Fruit fly (Drosophila melanogaster) whole organism, adult: ENCODE results near the gene nkd.

Source experiments
- CG11617 ChIP-seq: fragments of 200-800 bp; sonication (Bioruptor generic); optimal IDR thresholded peaks from 2 replicates; lab custom pipeline; 2017; ENCODE audit warnings: mild to moderate bottlenecking, missing biosample characterization, missing genetic modification reagents, missing genetic modification characterization
- CG12768 ChIP-seq: fragments of 200-800 bp; sonication (Bioruptor generic); optimal IDR thresholded peaks from 2 replicates; lab custom pipeline; 2017; ENCODE audit warnings: missing biosample characterization, missing genetic modification characterization, mild to moderate bottlenecking, moderate library complexity, missing genetic modification reagents
- CG14711 ChIP-seq: fragments of 200-800 bp; sonication (Bioruptor generic); optimal IDR thresholded peaks from 2 replicates; lab custom pipeline; 2018; ENCODE audit warnings: missing biosample characterization, mild to moderate bottlenecking, missing genetic modification characterization, moderate library complexity
- CG1620 ChIP-seq: fragments of 200-800 bp; sonication (Bioruptor generic); optimal IDR thresholded peaks from 2 replicates; lab custom pipeline; 2016; ENCODE audit warnings: missing biosample characterization, missing genetic modification characterization
- CG33017 ChIP-seq: fragments of 200-800 bp; sonication (Bioruptor generic); optimal IDR thresholded peaks from 2 replicates; lab custom pipeline; 2018; ENCODE audit warnings: missing biosample characterization, mild to moderate bottlenecking, missing genetic modification characterization, moderate library complexity
- CG5204 ChIP-seq: fragments of 200-800 bp; sonication (Bioruptor generic); optimal IDR thresholded peaks from 2 replicates; lab custom pipeline; 2016; ENCODE audit warnings: missing biosample characterization, missing genetic modification characterization
- CG7045 ChIP-seq: fragments of 200-800 bp; sonication (Bioruptor generic); optimal IDR thresholded peaks from 2 replicates; lab custom pipeline; 2017; ENCODE audit warnings: missing biosample characterization, mild to moderate bottlenecking, missing genetic modification characterization
- CG7101 ChIP-seq: fragments of 200-800 bp; sonication (Bioruptor generic); optimal IDR thresholded peaks from 2 replicates; lab custom pipeline; 2018; ENCODE audit warnings: missing biosample characterization, mild to moderate bottlenecking, missing genetic modification characterization, moderate library complexity
- Clk ChIP-seq: fragments of 200-800 bp; sonication (Bioruptor generic); optimal IDR thresholded peaks from 2 replicates; lab custom pipeline; 2017; ENCODE audit warnings: missing biosample characterization, missing genetic modification characterization
- Crg-1 ChIP-seq: fragments of 200-800 bp; sonication (Bioruptor generic); optimal IDR thresholded peaks from 2 replicates; lab custom pipeline; 2016; ENCODE audit warnings: missing biosample characterization, missing genetic modification characterization
- Hr96 ChIP-seq: fragments of 200-800 bp; sonication (Bioruptor generic); optimal IDR thresholded peaks from 2 replicates; lab custom pipeline; 2016; ENCODE audit warnings: missing biosample characterization, missing genetic modification characterization
- Mnt ChIP-seq: fragments of 200-800 bp; sonication (Bioruptor generic); optimal IDR thresholded peaks from 2 replicates; lab custom pipeline; 2016; ENCODE audit warnings: missing biosample characterization, mild to moderate bottlenecking, missing genetic modification characterization
- bab1 ChIP-seq: fragments of 200-800 bp; sonication (Bioruptor generic); optimal IDR thresholded peaks from 3 replicates; lab custom pipeline; 2019; ENCODE audit warnings: missing biosample characterization, mild to moderate bottlenecking, missing genetic modification characterization, moderate library complexity
- cic ChIP-seq: fragments of 200-800 bp; sonication (Bioruptor generic); optimal IDR thresholded peaks from 2 replicates; lab custom pipeline; 2017; ENCODE audit warnings: missing biosample characterization, mild to moderate bottlenecking, missing genetic modification characterization, moderate library complexity
- cnc ChIP-seq, 2 experiments: fragments of >200 bp; optimal IDR thresholded peaks; 2 replicates each; lab custom pipeline; 2017
- kay ChIP-seq: fragments of 200-800 bp; sonication (Bioruptor generic); peaks from one replicate; lab custom pipeline; 2016; ENCODE audit warnings: missing biosample characterization, missing genetic modification characterization, borderline replicate concordance
- ovo ChIP-seq: fragments of 200-800 bp; sonication (Bioruptor generic); optimal IDR thresholded peaks from 2 replicates; lab custom pipeline; 2016; ENCODE audit warnings: missing biosample characterization, missing genetic modification characterization
- pad ChIP-seq: fragments of 200-800 bp; sonication (Bioruptor generic); optimal IDR thresholded peaks from 3 replicates; lab custom pipeline; 2017; ENCODE audit warnings: missing biosample characterization, missing genetic modification characterization, mild to moderate bottlenecking, moderate library complexity, missing genetic modification reagents
- tj ChIP-seq: fragments of 200-800 bp; sonication (Bioruptor generic); optimal IDR thresholded peaks from 3 replicates; lab custom pipeline; 2017; ENCODE audit warnings: missing biosample characterization, mild to moderate bottlenecking, missing genetic modification characterization, moderate library complexity
- toe ChIP-seq: fragments of 200-800 bp; sonication (Bioruptor generic); optimal IDR thresholded peaks from 2 replicates; lab custom pipeline; 2016; ENCODE audit warnings: missing biosample characterization, missing genetic modification characterization

The nkd gene

dm6 chr3L:18996774-18997589 lies 48.3 kb downstream of the nkd start:
- TF ChIP-seq CG14711 (peak; percentile 61), tj (peak; percentile 81), pad (peak; percentile 34), cnc (optimal IDR thresholded peaks at IDR 0.05; lab: Kevin White, UChicago) (no peak), toe (GFP tag; lab: Kevin White, UChicago) (peak; percentile 27), CG33017 (tag; lab: Kevin White, UChicago) (no peak), Mnt (GFP tag; lab: Kevin White, UChicago) (no peak), Clk (GFP tag; lab: Kevin White, UChicago) (no peak), kay (GFP tag; lab: Kevin White, UChicago) (peak; percentile 94), bab1 (peak; percentile 88), CG12768 (GFP tag; lab: Kevin White, UChicago) (peak; percentile 37), CG11617 (GFP tag; lab: Kevin White, UChicago) (peak; percentile 23), Hr96 (GFP tag; lab: Kevin White, UChicago) (peak; percentile 43), CG7045 (GFP tag; lab: Kevin White, UChicago) (peak; percentile 52), CG5204 (peak; percentile 13), Crg-1 (no peak), ovo (GFP tag; lab: Kevin White, UChicago) (no peak), CG7101 (tag; lab: Kevin White, UChicago) (peak; percentile 20), CG1620 (GFP tag; lab: Kevin White, UChicago) (no peak), cic (peak; percentile 69)

DNA sequence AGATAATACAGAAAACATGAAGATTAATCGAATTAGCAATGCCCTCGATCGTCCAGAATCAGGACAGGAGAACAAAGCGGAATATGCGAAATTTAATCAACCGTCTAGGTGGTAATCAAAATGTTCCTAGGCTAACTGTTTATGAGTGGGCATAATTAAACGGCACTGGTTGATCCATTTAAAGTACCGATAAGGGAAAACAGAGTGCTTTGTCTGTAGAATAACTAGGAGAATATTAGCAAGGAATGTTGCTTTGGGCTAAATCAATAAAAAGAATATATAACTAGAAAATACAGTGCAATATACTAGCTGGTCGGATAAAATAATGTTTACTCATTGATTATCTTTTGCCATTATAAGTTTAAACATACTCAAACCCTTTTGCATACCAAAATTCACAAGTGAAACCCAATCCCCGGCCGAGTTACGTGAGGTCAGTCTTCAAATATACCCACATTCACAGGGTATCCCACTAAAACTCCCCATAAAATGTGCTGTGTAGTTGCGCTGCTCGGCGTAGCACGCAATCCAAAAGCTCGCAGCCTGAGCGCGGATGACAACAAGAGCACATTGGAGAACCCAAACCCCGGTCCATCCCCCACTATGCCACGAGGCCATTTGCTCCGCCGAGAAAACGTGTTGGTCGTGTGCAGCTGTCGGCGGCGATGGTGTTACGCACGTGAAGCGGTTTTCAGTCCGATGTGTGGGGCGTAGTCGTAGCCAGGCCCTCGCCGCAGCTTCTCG lies 49.0 kb downstream of the nkd start:
- TF ChIP-seq CG14711 = peak; percentile 34
- TF ChIP-seq tj = peak; percentile 11
- TF ChIP-seq CG5204 = peak; percentile 57
- no peak for TF ChIP-seq CG1620 (GFP tag; lab: Kevin White, UChicago)
- no peak for TF ChIP-seq CG12768 (GFP tag; lab: Kevin White, UChicago)
- no peak for TF ChIP-seq bab1
- peak; percentile 54 for TF ChIP-seq CG7045 (GFP tag; lab: Kevin White, UChicago)
- TF ChIP-seq toe (GFP tag; lab: Kevin White, UChicago) = peak; percentile 55
- TF ChIP-seq Crg-1 = peak; percentile 13
- TF ChIP-seq ovo (GFP tag; lab: Kevin White, UChicago) = peak; percentile 40
- TF ChIP-seq CG11617 (GFP tag; lab: Kevin White, UChicago) = peak; percentile 44
- no peak for TF ChIP-seq cnc (optimal IDR thresholded peaks at IDR 0.05; lab: Kevin White, UChicago)
- peak; percentile 17 for TF ChIP-seq Hr96 (GFP tag; lab: Kevin White, UChicago)
- TF ChIP-seq CG33017 (tag; lab: Kevin White, UChicago) = peak; percentile 9
- peak; percentile 35 for TF ChIP-seq kay (GFP tag; lab: Kevin White, UChicago)
- TF ChIP-seq Clk (GFP tag; lab: Kevin White, UChicago) = peak; percentile 19
- TF ChIP-seq pad = no peak
- TF ChIP-seq Mnt (GFP tag; lab: Kevin White, UChicago) = peak; percentile 86
- TF ChIP-seq cic = peak; percentile 78
- peak; percentile 63 for TF ChIP-seq CG7101 (tag; lab: Kevin White, UChicago)

DNA sequence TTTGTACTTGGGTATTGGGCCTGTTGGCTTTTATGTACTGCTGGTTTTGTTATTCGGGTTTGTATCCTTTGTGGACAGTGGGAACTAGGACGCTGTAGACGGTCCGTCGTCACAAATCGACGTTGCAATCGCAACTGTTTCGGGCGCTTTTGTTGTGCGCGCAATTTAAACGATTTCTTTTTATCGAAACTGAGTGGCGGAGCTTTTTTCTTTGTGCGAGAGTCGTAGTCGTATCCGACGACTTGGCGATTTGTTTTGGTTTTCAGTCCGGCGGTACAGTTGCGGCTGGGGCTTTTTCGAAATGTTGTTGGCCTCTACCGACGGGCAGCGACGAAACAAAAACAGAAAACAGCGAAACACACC lies 49.6 kb downstream of the nkd start:
- peak; percentile 35 for TF ChIP-seq cic
- TF ChIP-seq CG33017 (tag; lab: Kevin White, UChicago) = no peak
- TF ChIP-seq Crg-1 = no peak
- TF ChIP-seq Mnt (GFP tag; lab: Kevin White, UChicago) = peak; percentile 53
- no peak for TF ChIP-seq CG1620 (GFP tag; lab: Kevin White, UChicago)
- TF ChIP-seq tj = peak; percentile 19
- TF ChIP-seq CG7045 (GFP tag; lab: Kevin White, UChicago) = no peak
- no peak for TF ChIP-seq CG11617 (GFP tag; lab: Kevin White, UChicago)
- no peak for TF ChIP-seq CG14711
- peak; percentile 9 for TF ChIP-seq ovo (GFP tag; lab: Kevin White, UChicago)

DNA sequence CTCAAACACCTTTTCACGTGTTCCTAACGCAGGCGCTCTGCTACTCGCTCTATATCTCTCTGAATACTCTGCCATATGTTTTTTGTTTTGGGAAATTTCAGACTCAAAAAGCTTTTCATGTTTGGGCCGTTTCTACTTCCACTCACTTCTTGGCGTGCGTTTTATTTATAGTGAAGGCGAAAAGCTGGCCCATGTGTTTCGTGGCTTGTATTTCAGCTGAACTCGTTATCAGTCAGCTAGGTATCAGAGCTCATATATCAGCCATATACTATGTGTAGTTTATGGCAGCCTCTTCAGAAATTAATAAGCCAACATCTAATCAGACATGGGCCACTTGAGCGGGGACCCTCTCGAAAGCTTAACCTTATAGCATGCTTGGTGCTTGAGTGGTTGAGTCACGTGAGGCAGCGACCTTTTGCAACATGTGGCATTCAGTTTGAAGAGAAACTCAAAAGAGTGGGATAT lies 50.7 kb downstream of the nkd start:
- no peak for TF ChIP-seq Crg-1
- no peak for TF ChIP-seq Clk (GFP tag; lab: Kevin White, UChicago)
- TF ChIP-seq Mnt (GFP tag; lab: Kevin White, UChicago) = peak; percentile 80
- TF ChIP-seq CG14711 = no peak
- TF ChIP-seq Hr96 (GFP tag; lab: Kevin White, UChicago) = no peak
- no peak for TF ChIP-seq pad
- no peak for TF ChIP-seq bab1
- no peak for TF ChIP-seq tj
- TF ChIP-seq ovo (GFP tag; lab: Kevin White, UChicago) = no peak
- peak; percentile 20 for TF ChIP-seq CG33017 (tag; lab: Kevin White, UChicago)
- no peak for TF ChIP-seq CG11617 (GFP tag; lab: Kevin White, UChicago)
- no peak for TF ChIP-seq CG7101 (tag; lab: Kevin White, UChicago)
- TF ChIP-seq CG5204 = no peak
- peak; percentile 75 for TF ChIP-seq cic
- no peak for TF ChIP-seq toe (GFP tag; lab: Kevin White, UChicago)
- TF ChIP-seq CG12768 (GFP tag; lab: Kevin White, UChicago) = no peak
- no peak for TF ChIP-seq kay (GFP tag; lab: Kevin White, UChicago)
- no peak for TF ChIP-seq CG1620 (GFP tag; lab: Kevin White, UChicago)
- no peak for TF ChIP-seq cnc (optimal IDR thresholded peaks at IDR 0.05; lab: Kevin White, UChicago)
- no peak for TF ChIP-seq CG7045 (GFP tag; lab: Kevin White, UChicago)
